Worm (Caenorhabditis elegans) whole organism, mixed stage, embryonic: Measurements from ENCODE around the gene Y39G8B.2.

Experiments used
- elt-3 ChIP-seq: fragments of 150-350 bp; optimal IDR thresholded peaks from 2 replicates; lab custom pipeline; 2014; ENCODE audit warnings: missing biosample characterization, missing genetic modification characterization
- lin-32 ChIP-seq: fragments of 200-800 bp; sonication (Bioruptor generic); optimal IDR thresholded peaks from 2 replicates; lab custom pipeline; 2018; ENCODE audit warnings: mild to moderate bottlenecking, missing genetic modification characterization, missing compliant biosample characterization
- lsy-2 ChIP-seq: fragments of 150-350 bp; optimal IDR thresholded peaks from 2 replicates; lab custom pipeline; 2014; ENCODE audit warnings: missing biosample characterization, missing genetic modification characterization
- mep-1 ChIP-seq: fragments of 150-350 bp; optimal IDR thresholded peaks from 2 replicates; lab custom pipeline; 2017; ENCODE audit warnings: missing biosample characterization, missing genetic modification reagents, missing genetic modification characterization, inconsistent platforms
- nhr-12 ChIP-seq: fragments of 150-350 bp; optimal IDR thresholded peaks from 2 replicates; lab custom pipeline; 2014; ENCODE audit warnings: missing biosample characterization, missing genetic modification characterization
- pha-4 ChIP-seq: fragments of 150-350 bp; optimal IDR thresholded peaks from 2 replicates; lab custom pipeline; 2018; ENCODE audit warnings: missing biosample characterization, missing genetic modification reagents, missing genetic modification characterization
- snpc-4 ChIP-seq: fragments of 150-350 bp; optimal IDR thresholded peaks from 2 replicates; lab custom pipeline; 2014; ENCODE audit warnings: missing biosample characterization, missing genetic modification characterization
- unc-39 ChIP-seq: fragments of 150-350 bp; optimal IDR thresholded peaks from 2 replicates; lab custom pipeline; 2014; ENCODE audit warnings: missing biosample characterization, missing genetic modification characterization
- unc-62 ChIP-seq: fragments of 150-350 bp; optimal IDR thresholded peaks from 2 replicates; lab custom pipeline; 2014; ENCODE audit warnings: missing biosample characterization, missing genetic modification reagents, missing genetic modification characterization
- ztf-11 ChIP-seq: fragments of 150-350 bp; optimal IDR thresholded peaks from 2 replicates; lab custom pipeline; 2014; ENCODE audit warnings: missing biosample characterization, missing genetic modification characterization

- TF ChIP-seq unc-39 (tag; lab: Kevin White, UChicago) (no peak), snpc-4 (tag; lab: Kevin White, UChicago) (no peak), unc-62 (GFP tag; lab: Kevin White, UChicago) (no peak), lin-32 (GFP tag; lab: Kevin White, UChicago) (no peak), lsy-2 (tag; lab: Kevin White, UChicago) (no peak), mep-1 (tag; lab: Kevin White, UChicago) (no peak), nhr-12 (tag; lab: Kevin White, UChicago) (no peak), ztf-11 (tag; lab: Kevin White, UChicago) (no peak), elt-3 (no peak), pha-4 (tag; lab: Kevin White, UChicago) (no peak)
These were observed 22.9 kb upstream of the Y39G8B.2 start, which contains the start of gene F01D5.2 for ce11 chrII:13998964-13999363.
